Worm (Caenorhabditis elegans) whole organism, L2 larva: ENCODE measurements around the gene srh-173.

Experiments used
- mab-5 ChIP-seq: fragments of 150-350 bp; optimal IDR thresholded peaks from 2 replicates; lab custom pipeline; 2014; ENCODE audit warnings: missing biosample characterization, missing genetic modification characterization
- mdl-1 ChIP-seq, 2 experiments: fragments of 150-350 bp in 1 of 2; sonication (generic microtip) in 1 of 2; optimal IDR thresholded peaks; 2 replicates each; lab custom pipeline; 2017; ENCODE audit warnings: missing biosample characterization in 2 of 2, missing genetic modification characterization in 2 of 2
- nhr-77 ChIP-seq: fragments of 150-350 bp; optimal IDR thresholded peaks from 2 replicates; lab custom pipeline; 2014; ENCODE audit warnings: missing biosample characterization, missing genetic modification characterization
- ztf-11 ChIP-seq: sonication (generic microtip); optimal IDR thresholded peaks from 2 replicates; lab custom pipeline; 2017; ENCODE audit warnings: missing biosample characterization, missing genetic modification characterization

- no peak for TF ChIP-seq ztf-11
- TF ChIP-seq mab-5 (tag; lab: Kevin White, UChicago) = no peak
- no peak for TF ChIP-seq mdl-1 (tag; optimal IDR thresholded peaks at IDR 0.05; lab: Kevin White, UChicago)
- no peak for TF ChIP-seq nhr-77
Measured at ce11 chrV:20011199-20011598, 38.1 kb downstream of the srh-173 start.
